Fruit fly (Drosophila melanogaster): ENCODE data around the gene Sf3b5.
A peak's percentile ranks its signal among the peaks of the same experiment; 100 is the strongest.

Gene Sf3b5

DNA sequence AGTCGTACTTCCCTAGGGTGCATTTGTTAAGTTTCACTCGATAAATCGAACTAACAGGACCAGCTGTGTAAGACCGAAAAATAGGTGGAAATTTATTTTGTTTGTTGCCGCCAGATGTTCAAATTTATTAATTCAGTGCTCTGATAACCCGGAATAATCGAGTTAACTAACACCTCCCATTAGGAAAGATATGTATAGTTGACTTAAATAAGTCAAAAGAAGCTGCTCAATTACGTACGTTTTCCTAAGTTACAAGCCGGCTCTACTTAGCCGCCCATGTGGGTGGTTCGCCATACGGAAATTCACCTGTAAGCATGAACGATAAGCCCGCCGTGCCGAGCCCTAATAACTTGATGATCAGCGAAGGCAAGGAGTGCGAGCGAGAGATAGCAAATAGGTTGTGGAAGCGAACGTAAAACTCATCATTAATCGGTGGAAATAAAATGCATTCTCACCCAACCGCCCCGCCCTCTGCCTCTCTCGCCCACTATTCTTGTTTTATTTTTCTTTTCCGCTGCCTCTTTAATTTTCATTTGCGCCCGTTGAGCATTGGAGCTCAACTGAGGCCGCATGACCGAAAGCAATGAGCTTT, 38.8 kb upstream of the Sf3b5 start (continued):
- TF ChIP-seq CG10366 (GFP tag; IDR thresholded peaks at IDR 0.05): no peak
- no peak for TF ChIP-seq fd64A (GFP tag; optimal IDR thresholded peaks at IDR 0.05)
- TF ChIP-seq CG6683 (GFP tag; optimal IDR thresholded peaks at IDR 0.05): no peak
- peak; percentile 41 for TF ChIP-seq unpg (GFP tag; optimal IDR thresholded peaks at IDR 0.05)
- TF ChIP-seq CG14860 (GFP tag; IDR thresholded peaks at IDR 0.05; ENCODE audit: partially characterized antibody): no peak
- TF ChIP-seq CG9609 (GFP tag; optimal IDR thresholded peaks at IDR 0.05): peak; percentile 33
- TF ChIP-seq Abd-B (GFP tag; optimal IDR thresholded peaks at IDR 0.05): no peak
- TF ChIP-seq CG10959 (GFP tag; IDR thresholded peaks at IDR 0.05): no peak
- TF ChIP-seq E2f2 (GFP tag; IDR thresholded peaks at IDR 0.05): no peak
- TF ChIP-seq Sin3A (optimal IDR thresholded peaks at IDR 0.05): no peak
- TF ChIP-seq Fer1 (GFP tag; optimal IDR thresholded peaks at IDR 0.05): peak; percentile 38
- TF ChIP-seq CG12104 (GFP tag; optimal IDR thresholded peaks at IDR 0.05): no peak
- TF ChIP-seq Vsx1 (GFP tag; optimal IDR thresholded peaks at IDR 0.05): no peak
- peak; percentile 46 for TF ChIP-seq Antp (GFP tag; optimal IDR thresholded peaks at IDR 0.05)
- TF ChIP-seq HLH3B (GFP tag; IDR thresholded peaks at IDR 0.05): no peak
- TF ChIP-seq CG10147 (GFP tag; optimal IDR thresholded peaks at IDR 0.05): no peak
- TF ChIP-seq vnd (GFP tag; IDR thresholded peaks at IDR 0.05; ENCODE audit: partially characterized antibody): no peak
- TF ChIP-seq Rx (GFP tag; IDR thresholded peaks at IDR 0.05): no peak
- no peak for TF ChIP-seq sim (GFP tag; IDR thresholded peaks at IDR 0.05)
- TF ChIP-seq tgo (GFP tag; IDR thresholded peaks at IDR 0.05): no peak
- TF ChIP-seq Optix (GFP tag; IDR thresholded peaks at IDR 0.05): no peak
- no peak for TF ChIP-seq danr (GFP tag; IDR thresholded peaks at IDR 0.05)
- peak; percentile 78 for TF ChIP-seq Med (GFP tag)
- TF ChIP-seq CG8281 (tag; optimal IDR thresholded peaks at IDR 0.05): peak; percentile 18
- TF ChIP-seq abd-A (tag; optimal IDR thresholded peaks at IDR 0.05): no peak
- peak; percentile 1 for TF ChIP-seq CG1792 (GFP tag; optimal IDR thresholded peaks at IDR 0.05)

DNA sequence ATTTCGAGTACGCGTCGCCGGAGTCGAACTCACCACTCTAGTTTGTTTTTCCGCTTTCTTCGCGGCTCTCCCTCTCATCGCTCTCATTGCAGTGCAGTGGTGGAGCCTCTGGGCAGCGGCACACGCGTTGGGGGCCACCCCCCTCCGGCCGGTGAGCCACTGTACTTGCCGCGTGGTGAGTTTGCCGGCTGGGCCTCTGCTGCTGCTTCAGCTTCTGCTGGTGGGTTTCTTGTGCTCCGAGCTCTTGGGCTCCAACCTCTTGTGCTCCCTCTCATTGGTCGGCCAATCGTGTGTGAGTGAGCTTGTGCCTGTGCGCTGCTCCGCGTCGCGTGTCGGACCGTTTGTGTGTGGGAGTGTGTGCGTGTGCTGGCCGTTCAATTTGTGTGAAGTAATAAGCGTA, 37.9 kb upstream of the Sf3b5 start:
- TF ChIP-seq dpn (GFP tag; optimal IDR thresholded peaks at IDR 0.05) (peak; percentile 55 to 69), gt (GFP tag; IDR thresholded peaks at IDR 0.05) (no peak), Optix (GFP tag; IDR thresholded peaks at IDR 0.05) (no peak), luna (GFP tag; optimal IDR thresholded peaks at IDR 0.05) (no peak), ab (GFP tag; optimal IDR thresholded peaks at IDR 0.05) (peak; percentile 75), CG2712 (tag; optimal IDR thresholded peaks at IDR 0.05) (peak; percentile 54), sna (GFP tag; IDR thresholded peaks at IDR 0.05; ENCODE audit: partially characterized antibody) (no peak), sim (GFP tag; IDR thresholded peaks at IDR 0.05) (no peak), BtbVII (GFP tag; optimal IDR thresholded peaks at IDR 0.05) (peak; percentile 4), Hand (GFP tag; optimal IDR thresholded peaks at IDR 0.05) (peak; percentile 72), D19B (GFP tag; optimal IDR thresholded peaks at IDR 0.05) (no peak), Dfd (GFP tag; optimal IDR thresholded peaks at IDR 0.05) (no peak), CG18476 (GFP tag; optimal IDR thresholded peaks at IDR 0.05) (no peak), caup (GFP tag; optimal IDR thresholded peaks at IDR 0.05; ENCODE audit: severe bottlenecking) (peak; percentile 82), scrt (GFP tag; optimal IDR thresholded peaks at IDR 0.05) (peak; percentile 62), Drgx (GFP tag; IDR thresholded peaks at IDR 0.05) (no peak), lola (GFP tag; optimal IDR thresholded peaks at IDR 0.05) (no peak), Adf1 (GFP tag; IDR thresholded peaks at IDR 0.05) (no peak), Hmr (GFP tag; optimal IDR thresholded peaks at IDR 0.05) (peak; percentile 75), Oaz (GFP tag; IDR thresholded peaks at IDR 0.05) (no peak), amos (GFP tag; IDR thresholded peaks at IDR 0.05; ENCODE audit: partially characterized antibody) (no peak), Opbp (GFP tag; IDR thresholded peaks at IDR 0.05; ENCODE audit: partially characterized antibody) (no peak), Nf-YA (GFP tag; IDR thresholded peaks at IDR 0.05) (no peak), maf-S (GFP tag; optimal IDR thresholded peaks at IDR 0.05) (peak; percentile 73), jumu (GFP tag; optimal IDR thresholded peaks at IDR 0.05) (peak; percentile 73), ind (GFP tag; optimal IDR thresholded peaks at IDR 0.05) (peak; percentile 46), CG3995 (GFP tag; optimal IDR thresholded peaks at IDR 0.05) (no peak)

Measured in whole organism, embryonic.